ENCODE assay signal across 2 fruit fly cellular contexts in the genomic region with DNA sequence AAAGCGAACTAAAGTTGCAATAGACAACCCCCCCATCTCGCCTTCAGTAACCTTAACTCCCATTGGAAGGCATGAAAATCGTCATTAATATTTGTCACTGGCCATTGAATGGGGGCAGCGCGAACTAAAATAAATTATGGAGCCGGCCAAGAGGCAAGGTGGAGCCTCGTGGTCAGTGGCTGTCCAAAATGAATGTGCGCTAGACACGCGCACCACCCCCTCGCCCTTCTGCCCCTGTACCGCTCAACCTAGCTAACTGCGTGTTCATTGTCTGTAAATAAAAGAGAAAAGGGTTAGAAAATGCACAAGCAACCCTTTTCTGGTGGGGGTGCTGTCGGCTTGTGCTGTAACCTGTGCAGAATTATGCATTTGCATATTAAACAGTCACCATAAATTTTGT.
TF ChIP-seq lines count a peak whose summit lies in the region.

No protein-coding gene starts in this region.

- no peak for TF ChIP-seq CTCF in whole organism, embryonic (GFP tag; optimal IDR thresholded peaks at IDR 0.05; lab: Kevin White, UChicago)

TF ChIP-seq in whole organism, embryonic, 481 proteins besides CTCF, POLR2A, EP300 and RAD21:
- TF ChIP-seq Ets65A (GFP tag; lab: Kevin White, UChicago) (peak; percentile 19), CkIIα-i1 (GFP tag; IDR thresholded peaks at IDR 0.05; lab: Robert Waterston, UW) (no peak), crol (GFP tag; IDR thresholded peaks at IDR 0.05; lab: Robert Waterston, UW) (peak; percentile 63), slbo (GFP tag; IDR thresholded peaks at IDR 0.05; lab: Robert Waterston, UW) (0 out of 2 replicates have a peak, but pooled peaks have one; percentile 4)

TF ChIP-seq in whole organism, prepupa, 60 proteins besides CTCF, POLR2A, EP300 and RAD21:
- TF ChIP-seq Eip78C (GFP tag; lab: Kevin White, UChicago) (peak; percentile 32), Ets96B (tag; optimal IDR thresholded peaks at IDR 0.05; lab: Kevin White, UChicago) (no peak), ss (GFP tag; optimal IDR thresholded peaks at IDR 0.05; lab: Kevin White, UChicago) (peak in 1 of 2 experiments; percentile 52), lz (GFP tag; optimal IDR thresholded peaks at IDR 0.05; lab: Kevin White, UChicago) (no peak)
